Worm (Caenorhabditis elegans) whole organism, young adult: ENCODE measurements around the gene dnj-24.

Experiments
- fkh-3 ChIP-seq: sonication (generic microtip); optimal IDR thresholded peaks from 2 replicates; lab custom pipeline; 2016; ENCODE audit warnings: mild to moderate bottlenecking, missing genetic modification characterization, missing compliant biosample characterization
- let-607 ChIP-seq, 2 experiments: fragments of 200-800 bp in 1 of 2; sonication (Bioruptor generic) in 1 of 2; sonication (generic microtip) in 1 of 2; optimal IDR thresholded peaks; 2 replicates each; lab custom pipeline; 2016 to 2018; ENCODE audit warnings: mild to moderate bottlenecking in 2 of 2, missing compliant biosample characterization in 2 of 2, missing genetic modification characterization in 2 of 2, moderate library complexity in 2 of 2, missing genotype in 1 of 2
- lin-35 ChIP-seq, 3 experiments: fragments of 150-350 bp in 2 of 3; sonication (generic microtip) in 1 of 3; optimal IDR thresholded peaks; 2 replicates each; lab custom pipeline; 2014 to 2018; ENCODE audit warnings: missing biosample characterization in 3 of 3, missing genetic modification characterization in 3 of 3, missing genetic modification reagents in 3 of 3
- unc-62 ChIP-seq: fragments of 150-350 bp; optimal IDR thresholded peaks from 2 replicates; lab custom pipeline; 2014; ENCODE audit warnings: missing biosample characterization, missing genetic modification reagents, missing genetic modification characterization

DNA sequence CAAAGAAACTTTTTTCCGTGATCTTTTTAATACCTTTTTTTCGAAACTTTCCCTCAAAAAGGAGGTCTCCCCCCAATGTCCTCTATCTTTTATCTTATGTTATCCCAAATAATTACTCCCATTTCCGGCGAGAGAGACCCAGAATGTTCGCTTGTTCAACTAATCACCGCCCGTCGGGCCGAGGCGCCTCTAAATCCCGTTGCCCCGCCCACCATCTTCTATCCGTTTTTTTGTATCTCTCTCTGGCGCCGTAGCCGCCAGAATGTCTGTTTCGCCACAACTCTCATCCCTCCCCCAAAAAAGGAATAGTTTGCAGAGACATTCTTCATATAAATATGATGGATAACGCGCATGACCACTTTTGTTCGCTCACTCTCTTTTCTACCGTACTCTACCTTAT is 48.8 kb upstream of the dnj-24 start:
- TF ChIP-seq fkh-3 (tag; lab: Kevin White, UChicago) (no peak), let-607 (tag; optimal IDR thresholded peaks at IDR 0.05; lab: Kevin White, UChicago) (no peak), lin-35 (GFP tag; optimal IDR thresholded peaks at IDR 0.05; lab: Kevin White, UChicago) (no peak), unc-62 (GFP tag; lab: Kevin White, UChicago) (no peak)
